Worm (Caenorhabditis elegans) whole organism, dauer: ENCODE results near the gene nhr-32.

Experiments used
- unc-62 ChIP-seq: sonication (generic microtip); optimal IDR thresholded peaks from 2 replicates; lab custom pipeline; 2017; ENCODE audit warnings: missing biosample characterization, missing genetic modification reagents, missing genetic modification characterization

nhr-32 gene

ce11 chrX:13269586-13269985, 17.8 kb downstream of the nhr-32 start, which contains the start of gene cyp-14A2:
cyp-14A2 (minus strand) TSS chrX:13269686.
- TF ChIP-seq unc-62 (GFP tag; lab: Kevin White, UChicago): no peak

- TF ChIP-seq unc-62 (GFP tag; lab: Kevin White, UChicago): no peak
Observed at ce11 chrX:13274102-13274501, 22.3 kb downstream of the nhr-32 start, which contains the start of gene cyp-14A3. cyp-14A3 (minus strand) TSS chrX:13274202.

DNA sequence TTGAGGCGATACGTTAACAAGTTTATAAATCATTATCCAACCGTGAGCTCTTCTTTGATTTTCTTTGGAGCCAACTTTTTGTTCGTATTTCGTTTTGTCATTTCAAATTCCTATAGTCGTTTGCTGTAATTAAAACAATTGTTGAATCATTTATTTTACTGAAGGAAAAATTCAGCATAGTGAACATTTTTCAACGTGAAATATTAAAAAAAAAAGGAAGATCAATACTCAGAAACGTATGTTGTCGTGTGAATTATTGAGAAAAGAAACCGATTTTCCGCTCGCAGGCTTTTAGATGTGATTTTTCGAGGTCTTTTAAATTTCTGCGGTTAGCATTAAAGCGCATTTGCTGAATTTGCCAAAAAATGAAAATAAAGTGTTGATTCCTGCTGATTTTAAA, 27.1 kb downstream of the nhr-32 start, which contains the start of gene phf-33:
Gene phf-33, minus strand, starts transcription at position 101 of the 400 bp plus-strand sequence.
- no peak for TF ChIP-seq unc-62 (GFP tag; lab: Kevin White, UChicago)

ce11 chrX:13283462-13283861, 31.7 kb downstream of the nhr-32 start:
- TF ChIP-seq unc-62 (GFP tag; lab: Kevin White, UChicago): no peak

DNA sequence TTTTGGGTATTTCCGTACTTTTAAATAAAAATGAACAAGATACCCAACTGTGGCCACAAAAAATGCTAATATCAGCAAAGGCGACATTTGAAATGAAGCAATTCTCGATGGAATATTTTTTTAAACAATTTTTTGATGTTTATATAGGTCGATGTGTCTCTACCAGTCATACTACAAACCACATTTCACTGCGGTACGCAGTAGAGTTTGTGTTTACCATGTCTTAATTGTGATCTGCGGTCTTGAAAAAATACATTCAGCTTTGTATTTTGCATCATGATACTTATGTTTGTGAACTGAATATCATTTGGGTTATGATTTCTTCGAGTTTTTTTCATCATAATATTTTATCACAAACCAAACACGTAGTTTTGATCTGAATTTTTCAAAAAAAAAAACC, 32.3 kb downstream of the nhr-32 start, which contains the start of gene cyp-14A4:
Gene cyp-14A4, minus strand, starts transcription at position 107 of the 400 bp plus-strand sequence.
- no peak for TF ChIP-seq unc-62 (GFP tag; lab: Kevin White, UChicago)

- no peak for TF ChIP-seq unc-62 (GFP tag; lab: Kevin White, UChicago)
Observed at ce11 chrX:13284618-13285017, 32.9 kb downstream of the nhr-32 start.

DNA sequence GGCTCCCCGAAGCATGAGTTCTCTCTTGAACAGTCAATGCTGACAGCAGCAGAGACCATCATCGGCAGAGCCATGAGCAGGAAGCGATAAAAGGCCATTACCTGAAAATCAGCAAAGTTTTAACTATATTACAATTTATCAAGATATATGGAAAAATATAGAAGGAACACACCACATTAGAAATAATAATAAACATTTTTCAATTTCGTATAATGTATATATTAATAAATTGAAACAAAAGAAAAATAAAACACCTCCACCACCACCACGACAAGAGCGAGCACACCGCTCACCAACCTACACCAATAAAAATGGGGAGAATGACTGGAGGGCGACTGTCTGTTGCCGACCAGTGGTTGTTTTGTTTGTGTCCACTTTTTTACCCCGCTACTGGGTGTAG, 34.8 kb downstream of the nhr-32 start, which contains the start of gene R04D3.2:
Gene R04D3.2, minus strand, starts transcription at position 101 of the 400 bp plus-strand sequence.
- TF ChIP-seq unc-62 (GFP tag; lab: Kevin White, UChicago): no peak

- no peak for TF ChIP-seq unc-62 (GFP tag; lab: Kevin White, UChicago)
Observed at ce11 chrX:13288715-13289114, 37.0 kb downstream of the nhr-32 start, which contains the start of gene R04D3.4. R04D3.4 (minus strand) TSS chrX:13288815.

DNA sequence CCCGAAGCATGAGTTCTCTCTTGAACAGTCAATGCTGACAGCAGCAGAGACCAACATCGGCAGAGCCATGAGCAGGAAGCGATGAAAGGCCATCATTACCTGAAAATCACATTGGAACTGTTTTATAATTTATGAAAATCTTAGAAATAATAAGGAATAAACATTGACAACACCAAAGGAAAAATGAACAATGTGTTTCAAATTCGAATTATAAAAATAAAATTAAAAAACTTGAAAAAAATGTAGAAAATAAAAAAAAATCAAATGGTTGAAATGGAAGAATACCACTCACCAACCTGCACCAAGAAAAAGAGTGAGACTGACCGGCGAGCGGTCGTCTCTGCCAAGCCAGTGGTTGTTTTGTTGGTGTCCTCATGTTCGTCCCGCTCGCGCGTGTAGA, 38.8 kb downstream of the nhr-32 start, which contains the start of gene R04D3.3:
Gene R04D3.3, minus strand, starts transcription at position 101 of the 400 bp plus-strand sequence.
- no peak for TF ChIP-seq unc-62 (GFP tag; lab: Kevin White, UChicago)

DNA sequence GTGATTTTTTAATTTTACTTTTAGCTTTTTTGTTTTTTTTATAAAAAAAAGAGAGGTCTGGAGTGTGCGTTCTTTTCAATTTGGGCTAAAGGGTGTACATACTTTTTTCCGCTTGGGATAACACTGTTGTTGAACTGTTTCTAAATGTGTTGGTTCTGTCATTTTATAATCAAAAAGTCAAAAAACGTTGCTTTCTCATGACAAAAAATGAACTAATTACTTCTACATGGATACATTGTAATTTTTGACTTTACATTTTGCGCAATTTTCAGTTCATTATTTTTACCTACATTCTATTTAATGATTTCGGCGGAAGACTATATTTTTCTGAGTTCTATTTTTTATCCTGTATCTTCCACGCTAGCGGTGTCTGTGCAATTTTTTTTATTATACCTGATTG, 39.7 kb downstream of the nhr-32 start, which contains the start of gene srd-38:
Gene srd-38, plus strand, starts transcription at position 301 of the 400 bp plus-strand sequence.
- TF ChIP-seq unc-62 (GFP tag; lab: Kevin White, UChicago): no peak

DNA sequence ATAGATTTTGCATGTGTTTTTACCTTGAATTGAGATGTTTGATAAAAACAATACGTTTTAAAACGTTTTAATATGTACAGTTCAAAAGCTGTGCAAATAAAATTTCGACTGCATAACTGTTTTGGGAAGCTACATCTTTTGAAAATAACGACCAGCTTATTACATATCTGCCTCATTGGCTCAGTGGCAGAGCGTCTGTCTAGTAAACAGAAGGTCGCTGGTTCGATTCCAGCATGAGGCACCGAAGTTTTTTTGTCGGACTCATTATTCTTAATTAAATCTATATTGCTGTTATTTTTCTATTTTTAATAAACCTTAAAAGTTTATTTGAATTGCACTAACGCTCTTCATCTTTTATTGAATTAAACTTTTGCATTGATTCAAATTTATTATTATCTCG, 41.3 kb downstream of the nhr-32 start:
- no peak for TF ChIP-seq unc-62 (GFP tag; lab: Kevin White, UChicago)

ce11 chrX:13294669-13295068, 42.9 kb downstream of the nhr-32 start, which contains the start of gene srd-36:
srd-36 (minus strand) TSS chrX:13294769.
- no peak for TF ChIP-seq unc-62 (GFP tag; lab: Kevin White, UChicago)

DNA sequence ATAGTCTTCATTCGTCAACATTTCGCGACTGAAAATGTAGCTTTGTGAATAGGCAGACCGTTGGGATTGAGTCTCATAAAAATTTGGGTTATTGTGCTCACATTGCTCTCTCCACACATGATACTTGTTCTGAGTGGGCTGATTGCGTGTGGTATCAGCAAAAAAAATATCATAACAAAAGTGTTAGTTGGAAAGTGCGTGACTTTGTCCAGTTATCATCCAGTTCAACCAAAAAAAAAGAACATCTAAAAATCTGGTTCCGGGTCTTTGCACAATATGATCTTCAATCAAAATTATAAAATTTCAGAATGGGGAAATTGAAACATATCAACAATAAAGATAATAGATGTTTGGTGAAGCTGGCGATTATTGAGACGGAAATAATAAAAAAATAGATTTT, 48.7 kb downstream of the nhr-32 start, which contains the start of gene srd-39:
Gene srd-39, minus strand, starts transcription at position 101 of the 400 bp plus-strand sequence.
- no peak for TF ChIP-seq unc-62 (GFP tag; lab: Kevin White, UChicago)

- TF ChIP-seq unc-62 (GFP tag; lab: Kevin White, UChicago): no peak
Observed at ce11 chrX:13303357-13303756, 51.6 kb downstream of the nhr-32 start, which contains the start of gene srd-42. srd-42 (minus strand) TSS chrX:13303457.

ce11 chrX:13305779-13306178, 54.0 kb downstream of the nhr-32 start, which contains the start of gene srd-43:
srd-43 (minus strand) TSS chrX:13305844.
- no peak for TF ChIP-seq unc-62 (GFP tag; lab: Kevin White, UChicago)
